Fruit fly (Drosophila melanogaster): Measurements from ENCODE around the gene CG42870.

The CG42870 gene

dm6 chr3R:21781448-21781847 lies 44.3 kb upstream of the CG42870 start (continued):
- TF ChIP-seq esg (GFP tag; conservative IDR thresholded peaks at IDR 0.05) = peak; percentile 74
- peak; percentile 58 for TF ChIP-seq CG14710 (tag; optimal IDR thresholded peaks at IDR 0.05)
- peak; percentile 45 for TF ChIP-seq CG18764 (GFP tag; optimal IDR thresholded peaks at IDR 0.05)
- peak; percentile 74 for TF ChIP-seq Aef1 (GFP tag; IDR thresholded peaks at IDR 0.05)
- TF ChIP-seq CG3281 (GFP tag; optimal IDR thresholded peaks at IDR 0.05) = no peak
- TF ChIP-seq Lhr (GFP tag; optimal IDR thresholded peaks at IDR 0.05) = no peak
- peak; percentile 20 for TF ChIP-seq CG9437 (GFP tag; optimal IDR thresholded peaks at IDR 0.05)
- TF ChIP-seq lov (optimal IDR thresholded peaks at IDR 0.05) = no peak
- TF ChIP-seq lov (GFP tag; IDR thresholded peaks at IDR 0.05) = no peak
- peak; percentile 65 for TF ChIP-seq CG4424 (GFP tag; optimal IDR thresholded peaks at IDR 0.05)
- peak; percentile 38 for TF ChIP-seq CG12942 (GFP tag; optimal IDR thresholded peaks at IDR 0.05)
- no peak for TF ChIP-seq inv (GFP tag; IDR thresholded peaks at IDR 0.05; ENCODE audit: partially characterized antibody)
- no peak for TF ChIP-seq GATAe (GFP tag; conservative IDR thresholded peaks at IDR 0.05)
- no peak for TF ChIP-seq CG34376 (GFP tag; optimal IDR thresholded peaks at IDR 0.05)
- TF ChIP-seq vfl (GFP tag; optimal IDR thresholded peaks at IDR 0.05) = no peak
- no peak for TF ChIP-seq gfzf (GFP tag; optimal IDR thresholded peaks at IDR 0.05)
- TF ChIP-seq CG11723 (GFP tag; optimal IDR thresholded peaks at IDR 0.05) = no peak
- TF ChIP-seq Six4 (GFP tag; optimal IDR thresholded peaks at IDR 0.05) = peak; percentile 45
- TF ChIP-seq schlank (tag; optimal IDR thresholded peaks at IDR 0.05) = no peak
- TF ChIP-seq salm (tag; optimal IDR thresholded peaks at IDR 0.05) = peak; percentile 3
- TF ChIP-seq tll (GFP tag; optimal IDR thresholded peaks at IDR 0.05) = no peak
- no peak for TF ChIP-seq da (GFP tag; optimal IDR thresholded peaks at IDR 0.05)
- TF ChIP-seq CG14050 (GFP tag; IDR thresholded peaks at IDR 0.05) = no peak; the same call in 2 of the 3 replicates
- TF ChIP-seq slou (GFP tag; optimal IDR thresholded peaks at IDR 0.05) = peak; percentile 16
- TF ChIP-seq Chrac-16 (GFP tag; optimal IDR thresholded peaks at IDR 0.05) = peak; percentile 61
- peak; percentile 79 for TF ChIP-seq CG7839 (tag; optimal IDR thresholded peaks at IDR 0.05)
- TF ChIP-seq E2f1 (GFP tag; IDR thresholded peaks at IDR 0.05) = peak; percentile 70
- TF ChIP-seq zf30C (GFP tag; optimal IDR thresholded peaks at IDR 0.05) = peak; percentile 49
- TF ChIP-seq yki (optimal IDR thresholded peaks at IDR 0.05) = no peak
- peak; percentile 48 for TF ChIP-seq Mes4 (GFP tag; optimal IDR thresholded peaks at IDR 0.05)
- TF ChIP-seq kni (GFP tag; optimal IDR thresholded peaks at IDR 0.05) = no peak
- TF ChIP-seq TFAM (GFP tag; optimal IDR thresholded peaks at IDR 0.05) = no peak
- peak; percentile 15 for TF ChIP-seq crc (GFP tag; optimal IDR thresholded peaks at IDR 0.05)
- peak; percentile 61 for TF ChIP-seq bab2 (GFP tag; optimal IDR thresholded peaks at IDR 0.05)
- peak; percentile 78 for TF ChIP-seq CG11504 (tag; optimal IDR thresholded peaks at IDR 0.05)
- peak; percentile 57 for TF ChIP-seq HLH3B (GFP tag; IDR thresholded peaks at IDR 0.05)
- no peak for TF ChIP-seq CG10321 (GFP tag; IDR thresholded peaks at IDR 0.05)
- no peak for TF ChIP-seq CG17612 (GFP tag; IDR thresholded peaks at IDR 0.05)
- no peak for TF ChIP-seq Hey (tag; optimal IDR thresholded peaks at IDR 0.05)
- peak; percentile 32 for TF ChIP-seq Side (GFP tag; optimal IDR thresholded peaks at IDR 0.05)
- TF ChIP-seq gsb-n (tag; optimal IDR thresholded peaks at IDR 0.05) = peak; percentile 30
- peak; percentile 61 for TF ChIP-seq gsb (GFP tag; IDR thresholded peaks at IDR 0.05)
- peak; percentile 31 for TF ChIP-seq NC2β (GFP tag; optimal IDR thresholded peaks at IDR 0.05)
- TF ChIP-seq CG6175 (GFP tag; IDR thresholded peaks at IDR 0.05) = no peak
- peak; percentile 31 for TF ChIP-seq CG15514 (GFP tag; optimal IDR thresholded peaks at IDR 0.05)
- no peak for TF ChIP-seq wek (GFP tag; optimal IDR thresholded peaks at IDR 0.05)
- peak; percentile 56 for TF ChIP-seq CG12659 (GFP tag; optimal IDR thresholded peaks at IDR 0.05)
- TF ChIP-seq dysf (GFP tag; IDR thresholded peaks at IDR 0.05) = peak; percentile 86; the same call in 2 of the 3 replicates
- no peak for TF ChIP-seq CG9609 (GFP tag; optimal IDR thresholded peaks at IDR 0.05)
- TF ChIP-seq corto (GFP tag; optimal IDR thresholded peaks at IDR 0.05) = peak; percentile 70
- TF ChIP-seq tio (GFP tag; optimal IDR thresholded peaks at IDR 0.05) = peak; percentile 63
- no peak for TF ChIP-seq CG7271 (tag; optimal IDR thresholded peaks at IDR 0.05)
